Fruit fly (Drosophila melanogaster) whole organism, wandering third instar larva: ENCODE measurements around the gene CG11241.
"Not testable (repeated sequence)": the region's sequence is repeated elsewhere in the genome, so short reads cannot be mapped to it uniquely, and the experiment has no call there.

Experiments
- Abd-B ChIP-seq: fragments of >200 bp; optimal IDR thresholded peaks from 2 replicates; lab custom pipeline; 2017; ENCODE audit warnings: missing biosample characterization, missing genetic modification characterization
- CG32264 ChIP-seq: fragments of 200-800 bp; sonication (Bioruptor generic); optimal IDR thresholded peaks from 2 replicates; lab custom pipeline; 2016; ENCODE audit warnings: missing biosample characterization, missing genetic modification characterization
- CG9705 ChIP-seq: fragments of 200-800 bp; sonication (Bioruptor generic); optimal IDR thresholded peaks from 2 replicates; lab custom pipeline; 2018; ENCODE audit warnings: missing biosample characterization, mild to moderate bottlenecking, missing genetic modification characterization
- CrebA ChIP-seq: fragments of 200-800 bp; sonication (Bioruptor generic); optimal IDR thresholded peaks from 2 replicates; lab custom pipeline; 2016; ENCODE audit warnings: missing biosample characterization, mild to moderate bottlenecking, missing genetic modification characterization, borderline replicate concordance
- Dfd ChIP-seq: fragments of >200 bp; optimal IDR thresholded peaks from 2 replicates; lab custom pipeline; 2017; ENCODE audit warnings: missing biosample characterization, missing genetic modification characterization
- HLH106 ChIP-seq: fragments of 200-800 bp; optimal IDR thresholded peaks from 3 replicates; lab custom pipeline; 2019; ENCODE audit warnings: missing biosample characterization, mild to moderate bottlenecking, missing genetic modification characterization, moderate library complexity
- Hnf4 ChIP-seq: fragments of 200-800 bp; sonication (Bioruptor generic); optimal IDR thresholded peaks from 2 replicates; lab custom pipeline; 2016; ENCODE audit warnings: missing biosample characterization, mild to moderate bottlenecking, missing genetic modification characterization
- Hr78 ChIP-seq: fragments of >200 bp; optimal IDR thresholded peaks from 2 replicates; lab custom pipeline; 2017; ENCODE audit warnings: missing biosample characterization, missing genetic modification characterization
- Jra ChIP-seq: sonication (Bioruptor generic); optimal IDR thresholded peaks from 2 replicates; lab custom pipeline; 2016; ENCODE audit warnings: missing biosample characterization, missing genetic modification characterization
- Mio ChIP-seq: sonication (Bioruptor generic); optimal IDR thresholded peaks from 2 replicates; lab custom pipeline; 2016; ENCODE audit warnings: missing biosample characterization, missing genetic modification characterization
- Myc ChIP-seq: fragments of >200 bp; optimal IDR thresholded peaks from 2 replicates; lab custom pipeline; 2017
- OdsH ChIP-seq: fragments of 200-800 bp; sonication (Bioruptor generic); optimal IDR thresholded peaks from 2 replicates; lab custom pipeline; 2016; ENCODE audit warnings: missing biosample characterization, mild to moderate bottlenecking, missing genetic modification characterization
- Sp1 ChIP-seq: fragments of 200-800 bp; sonication (Bioruptor generic); optimal IDR thresholded peaks from 3 replicates; lab custom pipeline; 2019; ENCODE audit warnings: missing biosample characterization, mild to moderate bottlenecking, missing genetic modification characterization, moderate library complexity
- Vsx2 ChIP-seq: fragments of 200-300, 225-300 bp; sonication (Bioruptor generic); optimal IDR thresholded peaks from 2 replicates; lab custom pipeline; 2018; ENCODE audit warnings: missing biosample characterization, missing genetic modification characterization; ENCODE audit not compliant: partially characterized antibody
- br ChIP-seq: fragments of 200-800 bp; sonication (Bioruptor generic); optimal IDR thresholded peaks from 2 replicates; lab custom pipeline; 2016; ENCODE audit warnings: missing biosample characterization, missing genetic modification characterization
- brk ChIP-seq: fragments of 200-800 bp; sonication (Bioruptor generic); optimal IDR thresholded peaks from 2 replicates; lab custom pipeline; 2016; ENCODE audit warnings: missing biosample characterization, mild to moderate bottlenecking, missing genetic modification characterization
- dmrt93B ChIP-seq: fragments of 200-800 bp; sonication (Bioruptor generic); optimal IDR thresholded peaks from 2 replicates; lab custom pipeline; 2018; ENCODE audit warnings: missing biosample characterization, mild to moderate bottlenecking, missing genetic modification characterization
- dsf ChIP-seq: sonication (Bioruptor generic); optimal IDR thresholded peaks from 2 replicates; lab custom pipeline; 2016; ENCODE audit warnings: missing biosample characterization, missing genetic modification characterization, borderline replicate concordance
- ey ChIP-seq: fragments of 200-800 bp; sonication (Bioruptor generic); optimal IDR thresholded peaks from 2 replicates; lab custom pipeline; 2016; ENCODE audit warnings: missing biosample characterization, missing genetic modification characterization
- foxo ChIP-seq, 2 experiments: fragments of 200-800 bp; sonication (Bioruptor generic); optimal IDR thresholded peaks; 2 replicates in 1 of 2; 3 replicates in 1 of 2; lab custom pipeline; 2016 to 2017; ENCODE audit warnings: missing biosample characterization in 2 of 2, missing genetic modification characterization in 2 of 2
- h ChIP-seq: fragments of 200-800 bp; sonication (Bioruptor generic); optimal IDR thresholded peaks from 3 replicates; lab custom pipeline; 2016; ENCODE audit warnings: missing biosample characterization, mild to moderate bottlenecking, missing genetic modification characterization
- jim ChIP-seq: fragments of 175-275, 200-325 bp; sonication (Bioruptor generic); optimal IDR thresholded peaks from 2 replicates; lab custom pipeline; 2016; ENCODE audit warnings: missing biosample characterization, mild to moderate bottlenecking, missing genetic modification characterization
- lola ChIP-seq: fragments of >200 bp; optimal IDR thresholded peaks from 2 replicates; lab custom pipeline; 2017; ENCODE audit warnings: missing biosample characterization, missing genetic modification characterization
- pan ChIP-seq: fragments of >200 bp; optimal IDR thresholded peaks from 2 replicates; lab custom pipeline; 2017
- psq ChIP-seq: fragments of 200-800 bp; sonication (Bioruptor generic); optimal IDR thresholded peaks from 3 replicates; lab custom pipeline; 2017; ENCODE audit warnings: missing biosample characterization, mild to moderate bottlenecking, missing genetic modification characterization, moderate library complexity
- rgr ChIP-seq: fragments of 200-800 bp; sonication (Bioruptor generic); optimal IDR thresholded peaks from 3 replicates; lab custom pipeline; 2016; ENCODE audit warnings: missing biosample characterization, mild to moderate bottlenecking, missing genetic modification characterization
- sv ChIP-seq: fragments of 200-800 bp; sonication (Bioruptor generic); optimal IDR thresholded peaks from 3 replicates; lab custom pipeline; 2016; ENCODE audit warnings: missing biosample characterization, missing genetic modification characterization
- tai ChIP-seq: sonication (Bioruptor generic); optimal IDR thresholded peaks from 2 replicates; lab custom pipeline; 2016; ENCODE audit warnings: missing biosample characterization, missing genetic modification characterization
- woc ChIP-seq: sonication (Bioruptor generic); optimal IDR thresholded peaks from 2 replicates; lab custom pipeline; 2016; ENCODE audit warnings: missing biosample characterization, mild to moderate bottlenecking, missing genetic modification characterization

The CG11241 gene

DNA sequence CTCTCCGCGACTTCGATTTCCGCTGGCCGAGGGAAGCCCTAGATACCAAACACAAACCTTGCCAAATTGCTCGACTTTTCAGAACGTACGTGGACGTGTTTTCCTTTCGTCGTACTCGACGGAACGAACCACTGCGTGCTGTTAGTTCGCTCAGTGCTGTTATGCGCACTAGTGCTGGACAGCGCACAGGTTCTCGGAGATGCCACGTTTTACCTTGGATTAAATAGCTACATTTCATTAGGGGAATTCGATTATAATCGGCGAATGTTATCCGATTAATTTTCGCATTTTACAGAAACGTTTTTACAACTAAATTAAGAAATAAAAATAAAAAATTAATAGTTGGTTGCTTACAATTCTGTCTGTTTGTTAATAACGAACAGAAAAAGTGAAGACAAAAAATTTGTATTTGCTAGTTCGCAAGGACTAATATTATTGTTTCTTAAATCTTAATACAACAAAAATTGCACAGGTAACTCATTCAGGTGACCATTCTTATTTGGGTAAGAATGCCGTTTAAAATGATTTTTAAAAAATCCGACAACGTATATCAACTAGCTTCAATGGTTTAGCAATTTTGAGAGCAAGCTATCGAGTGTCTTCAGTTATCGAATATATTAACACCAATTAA is 21.0 kb downstream of the CG11241 start, which contains the start of the genes ArfGAP3 and CG32452 (continued):
- TF ChIP-seq HLH106, result peak; percentile 77
- TF ChIP-seq Hnf4, result no peak

DNA sequence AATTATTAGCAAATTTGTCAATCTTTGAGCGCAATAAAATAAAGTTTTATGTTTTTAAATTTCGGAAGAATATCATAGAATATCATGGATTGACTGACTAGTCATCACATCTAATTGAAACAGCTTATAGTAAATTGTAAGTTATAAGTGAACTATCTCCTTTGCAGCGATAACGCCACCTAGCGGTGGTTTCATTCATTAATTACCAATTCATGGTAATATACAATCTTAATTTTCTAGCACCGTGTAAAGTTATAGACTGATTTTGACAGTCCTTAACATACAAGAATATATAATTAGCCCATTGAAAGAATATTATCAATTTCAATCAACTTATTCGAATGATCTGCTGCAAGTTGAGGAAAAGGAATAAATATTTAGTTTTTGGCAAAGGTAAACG is 24.6 kb downstream of the CG11241 start:
- TF ChIP-seq Dfd (GFP tag; lab: Kevin White, UChicago) (no peak), woc (no peak), jim (GFP tag; lab: Kevin White, UChicago) (no peak)

DNA sequence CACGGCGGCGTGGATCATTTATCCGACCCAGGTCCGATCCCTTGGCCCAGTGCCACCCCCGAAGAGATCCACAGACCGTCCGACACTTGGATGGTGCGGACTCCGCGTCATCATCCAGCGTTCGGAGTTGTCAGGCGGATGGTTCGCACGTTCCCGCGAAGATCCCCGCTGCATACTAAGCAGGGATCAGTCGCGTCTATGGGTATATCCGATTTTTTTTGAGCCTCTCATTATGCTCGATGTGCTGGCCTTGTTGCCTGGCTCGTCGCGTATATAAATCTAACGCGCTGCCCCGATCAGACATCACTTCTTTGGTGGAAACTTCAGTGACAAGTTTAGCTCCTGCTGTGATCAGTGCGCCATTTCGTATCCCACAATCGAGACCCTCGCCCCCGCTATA is 26.4 kb downstream of the CG11241 start, which contains the start of gene CG11370:
TSS of gene CG11370 (plus strand) at position 301 of the 400 bp plus-strand sequence.
- no peak for TF ChIP-seq h (GFP tag; lab: Kevin White, UChicago)

DNA sequence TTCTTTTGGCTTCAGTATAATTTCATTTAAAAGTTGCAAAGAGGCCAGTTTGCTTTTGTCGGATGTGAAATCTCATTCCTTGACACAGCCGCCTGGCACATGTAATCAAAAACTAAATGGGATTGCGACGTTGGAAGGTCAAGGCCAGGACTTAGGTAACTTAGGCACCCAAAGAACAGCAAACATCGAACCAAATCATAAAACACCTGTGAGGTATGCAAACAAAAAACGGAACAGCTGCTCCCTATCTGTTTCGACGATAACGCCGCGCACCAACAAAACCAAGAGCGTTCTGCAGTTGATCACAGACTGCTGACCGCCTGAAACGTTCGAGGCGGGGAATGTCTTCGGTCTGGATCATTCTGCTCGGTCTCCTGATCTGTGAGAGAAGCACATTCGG is 39.1 kb downstream of the CG11241 start, which contains the start of gene CG45116:
TSS of gene CG45116 (plus strand) at position 301 of the 400 bp plus-strand sequence.
- TF ChIP-seq sv (GFP tag; lab: Kevin White, UChicago), result no peak
- no peak for TF ChIP-seq Abd-B (GFP tag; lab: Kevin White, UChicago)
- no peak for TF ChIP-seq Hr78 (GFP tag; lab: Kevin White, UChicago)
- no peak for TF ChIP-seq lola (GFP tag; lab: Kevin White, UChicago)
- no peak for TF ChIP-seq psq (GFP tag; lab: Kevin White, UChicago)
- no peak for TF ChIP-seq CrebA (GFP tag; lab: Kevin White, UChicago)
- no peak for TF ChIP-seq Dfd (GFP tag; lab: Kevin White, UChicago)
- TF ChIP-seq CG32264, result no peak
- TF ChIP-seq Sp1 (GFP tag; lab: Kevin White, UChicago), result no peak
- no peak for TF ChIP-seq brk (GFP tag; lab: Kevin White, UChicago)
- no peak for TF ChIP-seq pan (lab: Kevin White, UChicago)
- no peak for TF ChIP-seq Mio (GFP tag; lab: Kevin White, UChicago)
- TF ChIP-seq CG9705 (GFP tag; lab: Kevin White, UChicago), result no peak
- no peak for TF ChIP-seq Myc (lab: Kevin White, UChicago)
- no peak for TF ChIP-seq ey
- no peak for TF ChIP-seq woc

DNA sequence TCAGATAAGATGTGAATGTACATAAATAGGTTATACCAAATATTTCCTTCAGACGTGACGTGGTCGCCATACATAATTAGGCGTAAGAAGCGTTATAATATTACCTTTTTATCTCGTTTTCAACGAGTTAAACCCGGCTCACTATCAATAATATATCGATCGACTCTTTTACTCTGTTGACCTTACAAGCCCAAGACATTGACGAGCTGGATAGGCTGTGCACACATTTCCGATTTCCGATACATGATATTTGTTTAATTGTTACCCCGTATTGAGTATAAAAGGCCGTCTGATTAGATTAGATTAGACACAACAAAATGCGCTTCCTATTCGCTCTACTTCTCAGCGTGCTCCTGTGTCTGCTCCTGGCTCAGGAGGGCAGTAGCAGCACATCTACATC is 41.3 kb downstream of the CG11241 start, which contains the start of gene CG32453:
TSS of gene CG32453 (plus strand) at position 301 of the 400 bp plus-strand sequence.
- TF ChIP-seq Hnf4; h (GFP tag; lab: Kevin White, UChicago); Sp1 (GFP tag; lab: Kevin White, UChicago): not testable (repeated sequence)

DNA sequence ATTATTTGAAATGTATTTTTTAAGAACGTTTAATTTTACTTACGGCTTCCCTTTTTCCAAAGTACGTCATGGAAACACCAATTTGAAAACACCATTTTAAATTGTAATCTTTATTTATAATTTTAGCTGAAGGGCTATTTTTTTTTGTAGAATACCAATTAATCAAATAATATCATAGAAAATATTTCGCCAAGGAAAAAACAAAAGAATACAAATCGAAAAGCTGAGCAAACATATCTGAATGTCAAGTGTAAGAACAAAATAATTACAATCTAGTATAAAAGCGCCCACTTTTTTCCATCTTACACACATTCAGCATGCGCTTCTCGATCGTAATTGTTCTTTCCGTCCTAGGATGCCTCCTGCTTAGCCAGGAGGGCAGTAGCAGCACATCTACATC is 42.6 kb downstream of the CG11241 start, which contains the start of gene CG14452:
TSS of gene CG14452 (plus strand) at position 301 of the 400 bp plus-strand sequence.
- TF ChIP-seq foxo (GFP tag; optimal IDR thresholded peaks at IDR 0.05; lab: Kevin White, UChicago) (no peak), Abd-B (GFP tag; lab: Kevin White, UChicago) (no peak), CG9705 (GFP tag; lab: Kevin White, UChicago) (no peak), CrebA (GFP tag; lab: Kevin White, UChicago) (no peak), dsf (GFP tag; lab: Kevin White, UChicago) (no peak), br (no peak), Jra (GFP tag; lab: Kevin White, UChicago) (no peak), woc (no peak), jim (GFP tag; lab: Kevin White, UChicago) (no peak), tai (GFP tag; lab: Kevin White, UChicago) (no peak), ey (no peak), Vsx2 (no peak), OdsH (GFP tag; lab: Kevin White, UChicago) (no peak), dmrt93B (GFP tag; lab: Kevin White, UChicago) (no peak)

DNA sequence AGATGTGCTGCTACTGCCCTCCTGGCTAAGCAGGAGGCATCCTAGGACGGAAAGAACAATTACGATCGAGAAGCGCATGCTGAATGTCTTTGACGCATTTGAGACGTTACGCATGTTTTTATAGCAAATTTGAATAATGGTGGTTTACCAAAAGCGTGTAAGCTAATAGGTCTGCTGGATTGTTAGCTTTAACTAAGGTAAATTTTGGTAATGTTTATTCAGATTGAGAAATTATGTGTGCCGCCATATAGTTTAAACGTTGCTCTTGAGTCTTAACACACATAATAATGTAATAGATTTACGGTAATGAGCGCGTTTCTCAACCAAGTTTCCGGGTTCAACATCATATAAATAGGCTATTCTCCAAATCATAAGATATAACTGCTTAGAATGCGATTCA is 44.5 kb downstream of the CG11241 start, which contains the start of the genes CG12546 and CG14453:
TSS of gene CG12546 (minus strand) at position 101 of the 400 bp plus-strand sequence.
TSS of gene CG14453 (plus strand) at position 372 of the 400 bp plus-strand sequence.
- TF ChIP-seq rgr (GFP tag; lab: Kevin White, UChicago) (no peak), tai (GFP tag; lab: Kevin White, UChicago) (no peak)
